Fruit fly (Drosophila melanogaster): ENCODE measurements around the gene exd.

Gene exd

dm6 chrX:15983501-15983900 lies 8.8 kb upstream of the exd start, which contains the start of gene Slc25A46a:
Gene Slc25A46a, plus strand, starts transcription at chrX:15983772.
- peak; percentile 26 for TF ChIP-seq CG12659 (GFP tag; optimal IDR thresholded peaks at IDR 0.05)
- no peak for TF ChIP-seq ewg (GFP tag; optimal IDR thresholded peaks at IDR 0.05)
- peak; percentile 20 for TF ChIP-seq CoRest (tag; optimal IDR thresholded peaks at IDR 0.05)
- no peak for TF ChIP-seq Xrp1 (GFP tag; IDR thresholded peaks at IDR 0.05)
- TF ChIP-seq pum (GFP tag; optimal IDR thresholded peaks at IDR 0.05): no peak
- TF ChIP-seq fd102C (GFP tag; optimal IDR thresholded peaks at IDR 0.05): no peak
- TF ChIP-seq CG7357 (GFP tag; IDR thresholded peaks at IDR 0.05): peak; percentile 93
- no peak for TF ChIP-seq CG2129 (GFP tag; IDR thresholded peaks at IDR 0.05; ENCODE audit: partially characterized antibody)
- no peak for TF ChIP-seq ham (GFP tag; IDR thresholded peaks at IDR 0.05)
- TF ChIP-seq run (tag; optimal IDR thresholded peaks at IDR 0.05): no peak
- no peak for TF ChIP-seq CG15479 (GFP tag; optimal IDR thresholded peaks at IDR 0.05)
- no peak for TF ChIP-seq CG10462 (GFP tag; optimal IDR thresholded peaks at IDR 0.05)
- no peak for TF ChIP-seq CG31388 (GFP tag; optimal IDR thresholded peaks at IDR 0.05)
- peak; percentile 94 for TF ChIP-seq CG30020 (tag; optimal IDR thresholded peaks at IDR 0.05)
- no peak for TF ChIP-seq Oli (tag; optimal IDR thresholded peaks at IDR 0.05)
- TF ChIP-seq BtbVII (GFP tag; optimal IDR thresholded peaks at IDR 0.05): no peak
- TF ChIP-seq CG2202 (tag; optimal IDR thresholded peaks at IDR 0.05): no peak
- TF ChIP-seq Ravus (GFP tag; IDR thresholded peaks at IDR 0.05): no peak
- peak in 1 of 2 experiments; percentile 13 for TF ChIP-seq crp (GFP tag; optimal IDR thresholded peaks at IDR 0.05)
- TF ChIP-seq HmgZ (tag; optimal IDR thresholded peaks at IDR 0.05): no peak
- no peak for TF ChIP-seq CG11085 (GFP tag; IDR thresholded peaks at IDR 0.05)
- TF ChIP-seq CG18262 (tag; optimal IDR thresholded peaks at IDR 0.05): peak; percentile 4
- TF ChIP-seq Mrtf (GFP tag; IDR thresholded peaks at IDR 0.05): no peak
- TF ChIP-seq Eip74EF (GFP tag; optimal IDR thresholded peaks at IDR 0.05): no peak
- TF ChIP-seq CG1024 (GFP tag; IDR thresholded peaks at IDR 0.05): peak; percentile 33; the same call in 1 of the 2 replicates
- no peak for TF ChIP-seq Spps (tag; optimal IDR thresholded peaks at IDR 0.05)
- no peak for TF ChIP-seq CG1647 (GFP tag; optimal IDR thresholded peaks at IDR 0.05)
- no peak for TF ChIP-seq sr (GFP tag; IDR thresholded peaks at IDR 0.05)
- TF ChIP-seq Optix (GFP tag; IDR thresholded peaks at IDR 0.05): no peak
- peak; percentile 72 for TF ChIP-seq CG17802 (tag; optimal IDR thresholded peaks at IDR 0.05)
- TF ChIP-seq esg (GFP tag; conservative IDR thresholded peaks at IDR 0.05): no peak
- TF ChIP-seq HLH3B (GFP tag; IDR thresholded peaks at IDR 0.05): no peak
- peak; percentile 11 for TF ChIP-seq CG2120 (GFP tag; optimal IDR thresholded peaks at IDR 0.05)
- TF ChIP-seq Scr (GFP tag; IDR thresholded peaks at IDR 0.05; ENCODE audit: partially characterized antibody): no peak
- no peak for TF ChIP-seq unpg (GFP tag; optimal IDR thresholded peaks at IDR 0.05)
- TF ChIP-seq wdn (GFP tag; IDR thresholded peaks at IDR 0.05): no peak
- no peak for TF ChIP-seq dati (GFP tag; IDR thresholded peaks at IDR 0.05)
- TF ChIP-seq tin (GFP tag; optimal IDR thresholded peaks at IDR 0.05): no peak
- TF ChIP-seq da (GFP tag; optimal IDR thresholded peaks at IDR 0.05): no peak
- TF ChIP-seq pzg (GFP tag; optimal IDR thresholded peaks at IDR 0.05): peak; percentile 47
- TF ChIP-seq Awh (GFP tag; IDR thresholded peaks at IDR 0.05): no peak; the same call in 1 of the 2 replicates
- no peak for TF ChIP-seq Gsc (GFP tag; IDR thresholded peaks at IDR 0.05)
- TF ChIP-seq CG33557 (GFP tag; optimal IDR thresholded peaks at IDR 0.05): no peak
- no peak for TF ChIP-seq NFAT (GFP tag; IDR thresholded peaks at IDR 0.05)
- TF ChIP-seq gsb (GFP tag; IDR thresholded peaks at IDR 0.05): no peak
- no peak for TF ChIP-seq CG32532 (GFP tag; IDR thresholded peaks at IDR 0.05)
- TF ChIP-seq Tbp (GFP tag; optimal IDR thresholded peaks at IDR 0.05): no peak
- TF ChIP-seq CG6683 (GFP tag; optimal IDR thresholded peaks at IDR 0.05): no peak
- TF ChIP-seq sob (GFP tag; IDR thresholded peaks at IDR 0.05): no peak
- TF ChIP-seq stc (GFP tag; IDR thresholded peaks at IDR 0.05): no peak
- TF ChIP-seq CG7963 (GFP tag; IDR thresholded peaks at IDR 0.05; ENCODE audit: partially characterized antibody): no peak
- no peak for TF ChIP-seq CG1233 (GFP tag; optimal IDR thresholded peaks at IDR 0.05)

Measured in whole organism, embryonic.